Fruit fly (Drosophila melanogaster) whole organism, embryonic: ENCODE data around the gene CG14958.

Source experiments
- Awh ChIP-seq: fragments of 200-800 bp; sonication (Bioruptor generic); IDR thresholded peaks from 2 replicates; pipeline ENCODE4, ENCODE4 v1.3.6; 2022; ENCODE audit warnings: missing biosample characterization, missing genetic modification characterization
- Blimp-1 ChIP-seq: fragments of 200-800 bp; sonication (Bioruptor generic); optimal IDR thresholded peaks from 3 replicates; lab custom pipeline; 2018; ENCODE audit warnings: missing biosample characterization, missing genetic modification characterization, mild to moderate bottlenecking, moderate library complexity, missing genetic modification reagents
- BtbVII ChIP-seq: fragments of 200-800 bp; sonication (Bioruptor generic); optimal IDR thresholded peaks from 3 replicates; lab custom pipeline; 2017; ENCODE audit warnings: missing biosample characterization, mild to moderate bottlenecking, missing genetic modification characterization
- CG10321 ChIP-seq: fragments of 200-800 bp; sonication (Bioruptor generic); IDR thresholded peaks from 2 replicates; pipeline ENCODE4 v1.3.6; 2022; ENCODE audit warnings: missing biosample characterization, missing genetic modification characterization
- CG10543 ChIP-seq: fragments of 200-800 bp; sonication (Bioruptor generic); optimal IDR thresholded peaks from 3 replicates; lab custom pipeline; 2017; ENCODE audit warnings: missing biosample characterization, mild to moderate bottlenecking, missing genetic modification characterization, moderate library complexity
- CG10654 ChIP-seq: fragments of 200-800 bp; sonication (Bioruptor generic); optimal IDR thresholded peaks from 2 replicates; lab custom pipeline; 2016; ENCODE audit warnings: missing biosample characterization, missing genetic modification characterization
- CG11085 ChIP-seq: fragments of 200-800 bp; sonication (Bioruptor generic); IDR thresholded peaks from 2 replicates; pipeline ENCODE4 v1.3.6; 2022; ENCODE audit warnings: missing biosample characterization, missing genetic modification characterization
- CG12071 ChIP-seq: fragments of 200-800 bp; sonication (Bioruptor generic); optimal IDR thresholded peaks from 3 replicates; lab custom pipeline; 2018; ENCODE audit warnings: missing biosample characterization, mild to moderate bottlenecking, missing genetic modification characterization
- CG12219 ChIP-seq: fragments of 200-800 bp; sonication (Bioruptor generic); optimal IDR thresholded peaks from 3 replicates; lab custom pipeline; 2018; ENCODE audit warnings: missing biosample characterization, mild to moderate bottlenecking, missing genetic modification characterization
- CG17328 ChIP-seq: fragments of 200-800 bp; sonication (Bioruptor generic); IDR thresholded peaks from 2 replicates; pipeline ENCODE4 v1.3.6; 2022; ENCODE audit warnings: missing biosample characterization, missing genetic modification characterization
- CG17359 ChIP-seq: fragments of 200-800 bp; sonication (Bioruptor generic); optimal IDR thresholded peaks from 3 replicates; lab custom pipeline; 2018; ENCODE audit warnings: missing biosample characterization, mild to moderate bottlenecking, missing genetic modification characterization, moderate library complexity
- CG17361 ChIP-seq: fragments of 200-800 bp; sonication (Bioruptor generic); IDR thresholded peaks from 3 replicates; pipeline ENCODE4 v1.3.6; 2022; ENCODE audit warnings: missing biosample characterization, missing genetic modification characterization
- CG17829 ChIP-seq: fragments of 200-800 bp; optimal IDR thresholded peaks from 2 replicates; lab custom pipeline; 2019; ENCODE audit warnings: missing biosample characterization, mild to moderate bottlenecking, missing genetic modification characterization, moderate library complexity
- CG31388 ChIP-seq: fragments of 200-800 bp; sonication (Bioruptor generic); optimal IDR thresholded peaks from 2 replicates; lab custom pipeline; 2016; ENCODE audit warnings: missing biosample characterization, missing genetic modification characterization
- CG31441 ChIP-seq: fragments of 200-800 bp; sonication (Bioruptor generic); IDR thresholded peaks from 2 replicates; pipeline ENCODE4 v1.3.6; 2022; ENCODE audit warnings: missing biosample characterization, missing genetic modification characterization
- CG33213 ChIP-seq: fragments of 200-800 bp; sonication (Bioruptor generic); optimal IDR thresholded peaks from 3 replicates; lab custom pipeline; 2016; ENCODE audit warnings: missing biosample characterization, missing genetic modification characterization
- CG3407 ChIP-seq: fragments of 200-800 bp; sonication (Bioruptor generic); optimal IDR thresholded peaks from 2 replicates; lab custom pipeline; 2018; ENCODE audit warnings: missing biosample characterization, mild to moderate bottlenecking, missing genetic modification characterization
- CG34376 ChIP-seq: fragments of 200-800 bp; sonication (Bioruptor generic); optimal IDR thresholded peaks from 2 replicates; lab custom pipeline; 2018; ENCODE audit warnings: missing biosample characterization, mild to moderate bottlenecking, missing genetic modification characterization
- CG4424 ChIP-seq: fragments of 200-800 bp; sonication (Bioruptor generic); optimal IDR thresholded peaks from 3 replicates; lab custom pipeline; 2016; ENCODE audit warnings: missing biosample characterization, missing genetic modification characterization
- CG4820 ChIP-seq: fragments of 200-800 bp; sonication (Bioruptor generic); optimal IDR thresholded peaks from 3 replicates; lab custom pipeline; 2016; ENCODE audit warnings: missing biosample characterization, missing genetic modification characterization
- CG6654 ChIP-seq: fragments of 200-800 bp; sonication (Bioruptor generic); optimal IDR thresholded peaks from 2 replicates; lab custom pipeline; 2017; ENCODE audit warnings: missing biosample characterization, mild to moderate bottlenecking, missing genetic modification characterization
- CG8290 ChIP-seq, 3 experiments: fragments of 200-800 bp; sonication (Bioruptor generic); optimal IDR thresholded peaks; 2 replicates each; lab custom pipeline; 2016 to 2019; ENCODE audit warnings: missing biosample characterization in 3 of 3, missing genetic modification characterization in 3 of 3, mild to moderate bottlenecking in 2 of 3, moderate library complexity in 1 of 3
- CG9609 ChIP-seq: fragments of 200-800 bp; sonication (Bioruptor generic); optimal IDR thresholded peaks from 3 replicates; lab custom pipeline; 2016; ENCODE audit warnings: missing biosample characterization, missing genetic modification characterization
- CkIIα-i1 ChIP-seq: fragments of 200-800 bp; sonication (Bioruptor generic); IDR thresholded peaks from 2 replicates; pipeline ENCODE4 v1.3.6; 2022; ENCODE audit warnings: missing biosample characterization, missing genetic modification characterization
- Fer2 ChIP-seq: fragments of 200-800 bp; sonication (Bioruptor generic); optimal IDR thresholded peaks from 2 replicates; lab custom pipeline; 2018; ENCODE audit warnings: missing biosample characterization, mild to moderate bottlenecking, missing genetic modification characterization, moderate library complexity
- Jarid2 ChIP-seq: fragments of 200-800 bp; sonication (Bioruptor generic); optimal IDR thresholded peaks from 3 replicates; lab custom pipeline; 2017; ENCODE audit warnings: mild to moderate bottlenecking, missing biosample characterization, missing genetic modification reagents, missing genetic modification characterization
- Lim3 ChIP-seq: fragments of 200-800 bp; sonication (Bioruptor generic); IDR thresholded peaks from 2 replicates; pipeline ENCODE4 v1.3.6; 2022; ENCODE audit warnings: missing biosample characterization, missing genetic modification characterization
- MTF-1 ChIP-seq: fragments of 200-800 bp; sonication (Bioruptor generic); optimal IDR thresholded peaks from 2 replicates; lab custom pipeline; 2018; ENCODE audit warnings: missing biosample characterization, mild to moderate bottlenecking, missing genetic modification characterization, borderline replicate concordance
- Mad ChIP-seq: fragments of 200-800 bp; sonication (Bioruptor generic); optimal IDR thresholded peaks from 2 replicates; lab custom pipeline; 2016; ENCODE audit warnings: missing biosample characterization, missing genetic modification characterization
- Mes4 ChIP-seq: fragments of 200-800 bp; sonication (Bioruptor generic); optimal IDR thresholded peaks from 2 replicates; lab custom pipeline; 2016; ENCODE audit warnings: missing biosample characterization, missing genetic modification characterization
- Myb ChIP-seq: fragments of 200-800 bp; sonication (Bioruptor generic); optimal IDR thresholded peaks from 2 replicates; lab custom pipeline; 2016; ENCODE audit warnings: missing biosample characterization, missing genetic modification characterization
- Sox102F ChIP-seq: fragments of 200-800 bp; sonication (Bioruptor generic); optimal IDR thresholded peaks from 2 replicates; lab custom pipeline; 2018; ENCODE audit warnings: missing biosample characterization, mild to moderate bottlenecking, missing genetic modification characterization, moderate library complexity
- Ssrp ChIP-seq: fragments of 200-800 bp; sonication (Bioruptor generic); optimal IDR thresholded peaks from 2 replicates; lab custom pipeline; 2018; ENCODE audit warnings: missing biosample characterization, mild to moderate bottlenecking, missing genetic modification characterization, moderate library complexity
- Tbp ChIP-seq: fragments of >200 bp; optimal IDR thresholded peaks from 2 replicates; lab custom pipeline; 2018; ENCODE audit warnings: missing biosample characterization, missing genetic modification characterization
- amos ChIP-seq: fragments of 200-800 bp; sonication (Bioruptor generic); IDR thresholded peaks from 2 replicates; pipeline ENCODE4 v1.3.6; 2022; ENCODE audit warnings: missing biosample characterization, missing genetic modification characterization; ENCODE audit not compliant: partially characterized antibody
- en ChIP-seq: fragments of 200-800 bp; sonication (Bioruptor generic); optimal IDR thresholded peaks from 2 replicates; lab custom pipeline; 2016; ENCODE audit warnings: missing biosample characterization, missing genetic modification characterization
- gsb-n ChIP-seq: fragments of 200-800 bp; sonication (Bioruptor generic); optimal IDR thresholded peaks from 3 replicates; lab custom pipeline; 2018; ENCODE audit warnings: missing biosample characterization, mild to moderate bottlenecking, missing genetic modification characterization
- her ChIP-seq: fragments of 200-800 bp; sonication (Bioruptor generic); optimal IDR thresholded peaks from 2 replicates; lab custom pipeline; 2016; ENCODE audit warnings: missing biosample characterization, missing genetic modification characterization
- klu ChIP-seq: fragments of 200-800 bp; sonication (Bioruptor generic); IDR thresholded peaks from 2 replicates; pipeline ENCODE4 v1.3.6; 2022; ENCODE audit warnings: missing biosample characterization, missing genetic modification characterization
- lilli ChIP-seq: fragments of 200-800 bp; sonication (Bioruptor generic); optimal IDR thresholded peaks from 3 replicates; lab custom pipeline; 2016; ENCODE audit warnings: missing biosample characterization, missing genetic modification characterization
- lmd ChIP-seq: fragments of 200-800 bp; sonication (Bioruptor generic); IDR thresholded peaks from 2 replicates; pipeline ENCODE4 v1.3.6; 2022; ENCODE audit warnings: missing biosample characterization, missing genetic modification characterization
- nerfin-1 ChIP-seq: fragments of 200-800 bp; sonication (Bioruptor generic); optimal IDR thresholded peaks from 3 replicates; lab custom pipeline; 2019; ENCODE audit warnings: missing biosample characterization, mild to moderate bottlenecking, missing genetic modification characterization, moderate library complexity
- odd ChIP-seq: fragments of 200-800 bp; sonication (Bioruptor generic); optimal IDR thresholded peaks from 2 replicates; lab custom pipeline; 2017; ENCODE audit warnings: missing biosample characterization, mild to moderate bottlenecking, missing genetic modification characterization
- otp ChIP-seq: fragments of 200-800 bp; sonication (Bioruptor generic); IDR thresholded peaks from 3 replicates; pipeline ENCODE4, ENCODE4 v1.3.6; 2022; ENCODE audit warnings: missing biosample characterization, missing genetic modification characterization
- p53 ChIP-seq: fragments of 200-800 bp; sonication (Bioruptor generic); optimal IDR thresholded peaks from 2 replicates; lab custom pipeline; 2016; ENCODE audit warnings: missing biosample characterization, missing genetic modification characterization
- pho ChIP-seq: fragments of 200-800 bp; sonication (Bioruptor generic); optimal IDR thresholded peaks from 2 replicates; lab custom pipeline; 2016; ENCODE audit warnings: missing biosample characterization, missing genetic modification characterization
- sr ChIP-seq: fragments of 200-800 bp; sonication (Bioruptor generic); IDR thresholded peaks from 3 replicates; pipeline ENCODE4 v1.3.6; 2022; ENCODE audit warnings: missing biosample characterization, missing genetic modification characterization
- ttk ChIP-seq: fragments of 200-800 bp; sonication (Bioruptor generic); IDR thresholded peaks from 2 replicates; pipeline ENCODE4 v2.1.2; 2022; ENCODE audit warnings: missing biosample characterization, missing genetic modification characterization
- wor ChIP-seq: fragments of 200-800 bp; sonication (Bioruptor generic); IDR thresholded peaks from 2 replicates; pipeline ENCODE4 v1.3.6; 2022; ENCODE audit warnings: missing biosample characterization, missing genetic modification characterization
- zen ChIP-seq: fragments of 200-800 bp; sonication (Bioruptor generic); optimal IDR thresholded peaks from 3 replicates; lab custom pipeline; 2018; ENCODE audit warnings: missing biosample characterization, mild to moderate bottlenecking, missing genetic modification characterization, moderate library complexity

CG14958 gene

dm6 chr3L:3192912-3193311 lies 3.1 kb downstream of the CG14958 start, which contains the start of gene Hsp83:
Hsp83 (plus strand) TSS chr3L:3192969.
- TF ChIP-seq nerfin-1 (tag; lab: Kevin White, UChicago) = peak; percentile 94
- TF ChIP-seq Mes4 (GFP tag; lab: Kevin White, UChicago) = peak; percentile 97
- TF ChIP-seq ttk (GFP tag; lab: Robert Waterston, UW) = peak; percentile 89
- peak; percentile 95 for TF ChIP-seq Mad
- peak; percentile 91 for TF ChIP-seq en (GFP tag; lab: Kevin White, UChicago)
- peak; percentile 91 for TF ChIP-seq CG8290 (GFP tag; optimal IDR thresholded peaks at IDR 0.05; lab: Kevin White, UChicago)
- peak; percentile 97 for TF ChIP-seq CG8290 (tag; optimal IDR thresholded peaks at IDR 0.05; lab: Kevin White, UChicago)
- TF ChIP-seq gsb-n (tag; lab: Kevin White, UChicago) = peak; percentile 85
- peak; percentile 92 for TF ChIP-seq p53 (GFP tag; lab: Kevin White, UChicago)
- peak; percentile 96 for TF ChIP-seq her (GFP tag; lab: Kevin White, UChicago)
- peak; percentile 92 for TF ChIP-seq Awh (GFP tag; lab: Robert Waterston, UW)
- peak; percentile 90 for TF ChIP-seq CG17829 (tag; lab: Kevin White, UChicago)
- peak; percentile 84 for TF ChIP-seq CG6654 (GFP tag; lab: Kevin White, UChicago)
- TF ChIP-seq Tbp (GFP tag; lab: Kevin White, UChicago) = no peak
- TF ChIP-seq lilli = peak; percentile 88
- no peak for TF ChIP-seq Sox102F (GFP tag; lab: Kevin White, UChicago)
- peak; percentile 91 for TF ChIP-seq CG4424 (GFP tag; lab: Kevin White, UChicago)
- peak; percentile 98 for TF ChIP-seq CG33213 (GFP tag; lab: Kevin White, UChicago)
- peak; percentile 77 for TF ChIP-seq CG10321 (GFP tag; lab: Robert Waterston, UW)
- TF ChIP-seq CG4820 (GFP tag; lab: Kevin White, UChicago) = peak; percentile 76
- TF ChIP-seq CG11085 (GFP tag; lab: Robert Waterston, UW) = peak; percentile 87
- TF ChIP-seq Jarid2 (GFP tag; lab: Kevin White, UChicago) = peak; percentile 87
- 0 out of 2 replicates have a peak, but pooled peaks have one; percentile 17 for TF ChIP-seq Lim3
- peak; percentile 88 for TF ChIP-seq CG9609 (GFP tag; lab: Kevin White, UChicago)
- peak; percentile 99 for TF ChIP-seq MTF-1
- peak; percentile 81 for TF ChIP-seq CG17361 (GFP tag; lab: Robert Waterston, UW)
- peak; percentile 80 for TF ChIP-seq lmd
- TF ChIP-seq CG12219 (GFP tag; lab: Kevin White, UChicago) = peak; percentile 97
- TF ChIP-seq pho (GFP tag; lab: Kevin White, UChicago) = peak; percentile 93
- TF ChIP-seq zen (tag; lab: Kevin White, UChicago) = peak; percentile 66
- TF ChIP-seq CG17328 (GFP tag; lab: Robert Waterston, UW) = peak; percentile 96
- TF ChIP-seq CG12071 = peak; percentile 99
- TF ChIP-seq CG10543 = peak; percentile 100
- peak; percentile 58 for TF ChIP-seq Ssrp
- TF ChIP-seq Fer2 = peak; percentile 91
- peak; percentile 3; the same call in 1 of the 2 replicates for TF ChIP-seq amos
- peak; percentile 95 for TF ChIP-seq CG17359 (tag; lab: Kevin White, UChicago)
- no peak for TF ChIP-seq Myb (GFP tag; lab: Kevin White, UChicago)
- TF ChIP-seq wor (GFP tag; lab: Robert Waterston, UW) = peak; percentile 41; the same call in 1 of the 2 replicates
- TF ChIP-seq odd = peak; percentile 99
- peak; percentile 58 for TF ChIP-seq CG31388 (GFP tag; lab: Kevin White, UChicago)
- peak; percentile 100 for TF ChIP-seq CG34376 (GFP tag; lab: Kevin White, UChicago)
- TF ChIP-seq CG3407 (GFP tag; lab: Kevin White, UChicago) = peak; percentile 94
- TF ChIP-seq Blimp-1 = peak; percentile 79
- peak; percentile 91 for TF ChIP-seq CG31441 (GFP tag; lab: Robert Waterston, UW)
- peak; percentile 63; the same call in 1 of the 2 replicates for TF ChIP-seq klu (GFP tag; lab: Robert Waterston, UW)
- peak; percentile 96 for TF ChIP-seq sr (GFP tag; lab: Robert Waterston, UW)
- TF ChIP-seq BtbVII (GFP tag; lab: Kevin White, UChicago) = peak; percentile 99
- TF ChIP-seq otp (GFP tag; lab: Robert Waterston, UW) = peak; percentile 98
- peak; percentile 26; the same call in 1 of the 2 replicates for TF ChIP-seq CkIIα-i1 (GFP tag; lab: Robert Waterston, UW)
- peak; percentile 91 for TF ChIP-seq CG10654 (GFP tag; lab: Kevin White, UChicago)
